Worm (Caenorhabditis elegans) whole organism, L4 larva: ENCODE data around the gene F10C2.7.

Source experiments
- D1046.2 ChIP-seq: fragments of 200-800 bp; sonication (Bioruptor generic); IDR thresholded peaks from 2 replicates; pipeline ENCODE4 v1.3.6; 2022; ENCODE audit warnings: missing genetic modification characterization, missing compliant biosample characterization
- F37D6.2 ChIP-seq: sonication (generic microtip); optimal IDR thresholded peaks from 2 replicates; lab custom pipeline; 2016; ENCODE audit warnings: mild to moderate bottlenecking, missing genetic modification characterization, missing compliant biosample characterization
- T20F7.1 ChIP-seq: fragments of 200-800 bp; sonication (Bioruptor generic); optimal IDR thresholded peaks from 2 replicates; lab custom pipeline; 2018; ENCODE audit warnings: mild to moderate bottlenecking, missing genetic modification characterization, missing compliant biosample characterization
- T26A8.4 ChIP-seq: fragments of 200-800 bp; sonication (Bioruptor generic); IDR thresholded peaks from 2 replicates; pipeline ENCODE4 v1.3.6; 2022; ENCODE audit warnings: missing genetic modification characterization, missing compliant biosample characterization
- Y75B8A.6 ChIP-seq: fragments of 200-800 bp; sonication (Bioruptor generic); IDR thresholded peaks from 2 replicates; pipeline ENCODE4 v1.3.6; 2022; ENCODE audit warnings: missing genetic modification reagents, missing genetic modification characterization, missing compliant biosample characterization
- ZK337.2 ChIP-seq: fragments of 200-800 bp; sonication (Bioruptor generic); IDR thresholded peaks from 2 replicates; pipeline ENCODE4 v1.3.6; 2022; ENCODE audit warnings: missing genetic modification reagents, missing genetic modification characterization, missing compliant biosample characterization
- aha-1 ChIP-seq: fragments of 150-350 bp; peaks from one replicate; lab custom pipeline; 2014; ENCODE audit warnings: missing biosample characterization, missing genetic modification characterization
- attf-4 ChIP-seq: sonication (generic microtip); optimal IDR thresholded peaks from 3 replicates; lab custom pipeline; 2017; ENCODE audit warnings: missing biosample characterization, missing genetic modification characterization
- ceh-28 ChIP-seq: fragments of 150-350 bp; optimal IDR thresholded peaks from 2 replicates; lab custom pipeline; 2014; ENCODE audit warnings: missing biosample characterization, missing genetic modification reagents, missing genetic modification characterization
- ceh-32 ChIP-seq: sonication (generic microtip); optimal IDR thresholded peaks from 2 replicates; lab custom pipeline; 2016; ENCODE audit warnings: mild to moderate bottlenecking, missing genetic modification characterization, missing compliant biosample characterization; ENCODE audit not compliant: poor library complexity
- daf-12 ChIP-seq: fragments of 150-350 bp; optimal IDR thresholded peaks from 2 replicates; lab custom pipeline; 2014; ENCODE audit warnings: missing biosample characterization, missing genetic modification reagents, missing genetic modification characterization
- daf-16 ChIP-seq, 3 experiments: sonication (generic microtip); optimal IDR thresholded peaks; 2 replicates each; lab custom pipeline; 2016 to 2017; ENCODE audit warnings: missing genetic modification characterization in 3 of 3, missing genetic modification reagents in 3 of 3, mild to moderate bottlenecking in 2 of 3, missing compliant biosample characterization in 2 of 3, missing biosample characterization in 1 of 3, moderate library complexity in 1 of 3
- daf-19 ChIP-seq: fragments of 200-800 bp; sonication (Bioruptor generic); conservative IDR thresholded peaks from 2 replicates; pipeline ENCODE4 v1.3.6; 2022; ENCODE audit warnings: missing genetic modification characterization, missing compliant biosample characterization
- dpl-1 ChIP-seq: fragments of 150-350 bp; optimal IDR thresholded peaks from 2 replicates; lab custom pipeline; 2014; ENCODE audit warnings: missing biosample characterization, missing genetic modification reagents, missing genetic modification characterization
- dve-1 ChIP-seq: sonication (generic microtip); optimal IDR thresholded peaks from 2 replicates; lab custom pipeline; 2017; ENCODE audit warnings: antibody characterized with exemption, mild to moderate bottlenecking, missing genetic modification characterization, missing compliant biosample characterization; ENCODE audit not compliant: insufficient read depth
- egl-43 ChIP-seq: fragments of 200-800 bp; sonication (Bioruptor generic); IDR thresholded peaks from 2 replicates; pipeline ENCODE4 v1.3.6; 2022; ENCODE audit warnings: missing genetic modification reagents, missing genetic modification characterization, missing compliant biosample characterization
- fkh-10 ChIP-seq: fragments of 150-350 bp; optimal IDR thresholded peaks from 2 replicates; lab custom pipeline; 2014; ENCODE audit warnings: missing biosample characterization, missing genetic modification reagents, missing genetic modification characterization
- hlh-11 ChIP-seq: fragments of 200-800 bp; sonication (Bioruptor generic); optimal IDR thresholded peaks from 2 replicates; lab custom pipeline; 2018; ENCODE audit warnings: mild to moderate bottlenecking, missing genetic modification characterization, missing compliant biosample characterization
- lim-7 ChIP-seq: fragments of 200-800 bp; sonication (Bioruptor generic); IDR thresholded peaks from 2 replicates; pipeline ENCODE4 v1.3.6; 2022; ENCODE audit warnings: missing genetic modification characterization, missing compliant biosample characterization
- lin-29 ChIP-seq: fragments of 200-800 bp; sonication (Bioruptor generic); IDR thresholded peaks from 2 replicates; pipeline ENCODE4 v1.3.6; 2022; ENCODE audit warnings: missing genetic modification reagents, missing genetic modification characterization, missing compliant biosample characterization
- lin-38 ChIP-seq: fragments of 200-800 bp; sonication (Bioruptor generic); IDR thresholded peaks from 2 replicates; pipeline ENCODE4 v1.3.6; 2022; ENCODE audit warnings: missing genetic modification reagents, missing genetic modification characterization, missing compliant biosample characterization
- lin-39 ChIP-seq: fragments of 150-350 bp; optimal IDR thresholded peaks from 2 replicates; lab custom pipeline; 2014; ENCODE audit warnings: missing biosample characterization, missing genetic modification reagents, missing genetic modification characterization
- mep-1 ChIP-seq: fragments of 150-350 bp; sonication (generic microtip); optimal IDR thresholded peaks from 3 replicates; lab custom pipeline; 2014; ENCODE audit warnings: missing biosample characterization, missing genetic modification characterization
- mes-2 ChIP-seq: sonication (generic microtip); optimal IDR thresholded peaks from 2 replicates; lab custom pipeline; 2016; ENCODE audit warnings: missing genotype, mild to moderate bottlenecking, missing genetic modification characterization, missing compliant biosample characterization; ENCODE audit not compliant: poor library complexity, severe bottlenecking
- mxl-2 ChIP-seq: fragments of 200-800 bp; sonication (Bioruptor generic); conservative IDR thresholded peaks from 2 replicates; pipeline ENCODE4 v1.3.6; 2022; ENCODE audit warnings: missing genetic modification reagents, missing genetic modification characterization, missing compliant biosample characterization
- mxl-3 ChIP-seq: fragments of 200-800 bp; sonication (Bioruptor generic); optimal IDR thresholded peaks from 2 replicates; lab custom pipeline; 2018; ENCODE audit warnings: mild to moderate bottlenecking, missing genetic modification characterization, missing compliant biosample characterization
- nhr-11 ChIP-seq: fragments of 150-350 bp; optimal IDR thresholded peaks from 2 replicates; lab custom pipeline; 2014; ENCODE audit warnings: missing biosample characterization, missing genetic modification characterization
- nhr-25 ChIP-seq: sonication (generic microtip); optimal IDR thresholded peaks from 2 replicates; lab custom pipeline; 2017; ENCODE audit warnings: missing genetic modification characterization, mild to moderate bottlenecking, missing compliant biosample characterization, antibody characterized with exemption, moderate library complexity, borderline replicate concordance; ENCODE audit not compliant: insufficient read depth
- nhr-28 ChIP-seq: fragments of 150-350 bp; optimal IDR thresholded peaks from 2 replicates; lab custom pipeline; 2014; ENCODE audit warnings: missing biosample characterization, missing genetic modification characterization
- nhr-6 ChIP-seq: fragments of 150-350 bp; optimal IDR thresholded peaks from 2 replicates; lab custom pipeline; 2014; ENCODE audit warnings: missing biosample characterization, missing genetic modification characterization
- pha-4 ChIP-seq, 2 experiments: fragments of 150-350 bp in 1 of 2; fragments of 200-800 bp in 1 of 2; sonication (Bioruptor generic) in 1 of 2; IDR thresholded peaks in 1 of 2; optimal IDR thresholded peaks in 1 of 2; 2 replicates each; pipeline versions ENCODE4 v1.3.6 to Lab custom; 2014 to 2022; ENCODE audit warnings: missing genetic modification characterization in 2 of 2, missing genetic modification reagents in 2 of 2, missing biosample characterization in 1 of 2, missing compliant biosample characterization in 1 of 2
- php-3 ChIP-seq: fragments of 200-800 bp; sonication (Bioruptor generic); IDR thresholded peaks from 2 replicates; pipeline ENCODE4 v1.3.6; 2022; ENCODE audit warnings: missing genetic modification reagents, missing genetic modification characterization, missing compliant biosample characterization
- pqm-1 ChIP-seq: sonication (generic microtip); optimal IDR thresholded peaks from 2 replicates; lab custom pipeline; 2017; ENCODE audit warnings: missing biosample characterization, missing genetic modification characterization
- rbr-2 ChIP-seq: sonication (generic microtip); optimal IDR thresholded peaks from 2 replicates; lab custom pipeline; 2016; ENCODE audit warnings: missing genotype, missing genetic modification characterization, missing compliant biosample characterization
- spr-3 ChIP-seq: fragments of 200-800 bp; sonication (Bioruptor generic); optimal IDR thresholded peaks from 2 replicates; lab custom pipeline; 2018; ENCODE audit warnings: mild to moderate bottlenecking, missing genetic modification characterization, missing compliant biosample characterization
- unc-130 ChIP-seq: sonication (generic microtip); optimal IDR thresholded peaks from 2 replicates; lab custom pipeline; 2016; ENCODE audit warnings: missing genetic modification reagents, missing genetic modification characterization, missing compliant biosample characterization
- unc-62 ChIP-seq, 3 experiments: fragments of 150-350 bp in 1 of 3; sonication (generic microtip); optimal IDR thresholded peaks in 2 of 3; peaks in 1 of 3; 1 replicate in 1 of 3; 2 replicates in 2 of 3; lab custom pipeline; 2014 to 2017; ENCODE audit warnings: missing biosample characterization in 3 of 3, missing genetic modification characterization in 3 of 3, missing genetic modification reagents in 3 of 3, missing genotype in 1 of 3
- vab-7 ChIP-seq: fragments of 200-800 bp; sonication (Bioruptor generic); IDR thresholded peaks from 2 replicates; pipeline ENCODE4 v1.3.6; 2022; ENCODE audit warnings: missing genetic modification reagents, missing genetic modification characterization, missing compliant biosample characterization
- zag-1 ChIP-seq: fragments of 150-350 bp; optimal IDR thresholded peaks from 2 replicates; lab custom pipeline; 2014; ENCODE audit warnings: missing biosample characterization, missing genetic modification characterization
- zfp-2 ChIP-seq: sonication (generic microtip); optimal IDR thresholded peaks from 2 replicates; lab custom pipeline; 2016; ENCODE audit warnings: mild to moderate bottlenecking, missing genetic modification characterization, missing compliant biosample characterization
- zip-11 ChIP-seq: fragments of 200-800 bp; sonication (Bioruptor generic); IDR thresholded peaks from 2 replicates; pipeline ENCODE4 v1.3.6; 2022; ENCODE audit warnings: missing genetic modification characterization, missing compliant biosample characterization
- ztf-11 ChIP-seq: fragments of 150-350 bp; optimal IDR thresholded peaks from 2 replicates; lab custom pipeline; 2014; ENCODE audit warnings: missing biosample characterization, missing genetic modification characterization
- ztf-7 ChIP-seq: fragments of 150-350 bp; optimal IDR thresholded peaks from 2 replicates; lab custom pipeline; 2014; ENCODE audit warnings: missing biosample characterization, missing genetic modification characterization

F10C2.7 gene

DNA sequence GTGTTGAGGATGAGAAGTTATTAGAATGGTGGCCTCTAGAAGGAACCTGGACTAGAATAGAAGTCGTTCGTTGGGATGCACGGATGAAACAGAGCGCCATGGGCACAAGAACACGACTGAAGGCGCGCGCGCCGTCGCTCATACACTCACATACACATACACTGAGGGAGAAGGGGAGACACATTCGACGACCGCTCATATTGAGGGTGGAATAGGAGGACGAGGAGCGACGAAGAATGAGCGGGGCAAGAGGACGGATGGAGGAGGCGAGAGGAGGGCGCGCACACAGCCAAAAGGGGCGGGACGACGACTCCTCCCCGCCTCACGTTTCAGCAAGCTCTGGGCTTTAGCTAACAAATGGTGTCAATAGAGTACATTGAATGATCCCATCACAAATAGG, 14.9 kb upstream of the F10C2.7 start (continued):
- TF ChIP-seq ceh-28 (tag; lab: Kevin White, UChicago) = no peak
- no peak for TF ChIP-seq spr-3 (GFP tag; lab: Kevin White, UChicago)
- no peak for TF ChIP-seq dve-1 (tag; lab: Kevin White, UChicago)
- no peak for TF ChIP-seq ztf-11 (tag; lab: Kevin White, UChicago)
- TF ChIP-seq vab-7 (GFP tag; lab: Robert Waterston, UW) = no peak

DNA sequence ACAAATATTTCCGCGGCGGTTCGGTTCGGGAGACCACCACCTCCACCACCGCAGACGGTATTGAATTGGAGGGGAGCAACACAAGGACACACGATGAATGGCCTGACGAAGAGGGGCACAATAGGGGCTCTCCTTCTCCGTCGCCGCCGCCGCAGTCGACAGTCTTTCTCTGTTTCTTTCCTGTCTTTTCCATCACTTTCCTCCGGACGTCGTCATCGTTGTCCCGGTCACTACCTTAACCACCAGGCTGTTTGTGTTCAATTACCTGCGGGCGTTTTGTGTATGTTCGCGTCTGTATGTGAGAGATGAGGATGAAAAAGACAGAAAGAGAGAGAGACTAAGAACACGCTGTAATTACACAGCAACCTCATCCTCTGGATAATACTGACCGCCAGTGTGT, 13.9 kb upstream of the F10C2.7 start:
- no peak for TF ChIP-seq nhr-28 (tag; lab: Kevin White, UChicago)
- no peak for TF ChIP-seq ztf-7
- TF ChIP-seq ztf-11 (tag; lab: Kevin White, UChicago) = no peak
- TF ChIP-seq Y75B8A.6 (GFP tag; lab: Robert Waterston, UW) = no peak
- no peak for TF ChIP-seq ZK337.2 (GFP tag; lab: Robert Waterston, UW)
- no peak for TF ChIP-seq pqm-1 (tag; lab: Kevin White, UChicago)
- TF ChIP-seq lin-29 (GFP tag; lab: Robert Waterston, UW) = no peak
- TF ChIP-seq zag-1 (tag; lab: Kevin White, UChicago) = no peak
- no peak for TF ChIP-seq daf-12 (tag; lab: Kevin White, UChicago)
- peak; percentile 59 for TF ChIP-seq nhr-25 (tag; lab: Kevin White, UChicago)
- TF ChIP-seq unc-62 (GFP tag; optimal IDR thresholded peaks at IDR 0.05 in 1 of 2; lab: Kevin White, UChicago) = peak in 1 of 2 experiments; percentile 90
- no peak for TF ChIP-seq unc-62 (tag; optimal IDR thresholded peaks at IDR 0.05; lab: Kevin White, UChicago)
- no peak for TF ChIP-seq pha-4 (GFP tag; IDR thresholded peaks at IDR 0.05; lab: Robert Waterston, UW)
- peak; percentile 5 for TF ChIP-seq pha-4 (tag; optimal IDR thresholded peaks at IDR 0.05; lab: Kevin White, UChicago)
- peak; percentile 63 for TF ChIP-seq nhr-6 (tag; lab: Kevin White, UChicago)
- peak; percentile 19 for TF ChIP-seq hlh-11 (tag; lab: Kevin White, UChicago)
- no peak for TF ChIP-seq lin-39 (tag; lab: Kevin White, UChicago)
- TF ChIP-seq F37D6.2 (tag; lab: Kevin White, UChicago) = no peak
- no peak for TF ChIP-seq unc-130 (GFP tag; lab: Kevin White, UChicago)
- TF ChIP-seq, all 104 proteins: peak for 5

DNA sequence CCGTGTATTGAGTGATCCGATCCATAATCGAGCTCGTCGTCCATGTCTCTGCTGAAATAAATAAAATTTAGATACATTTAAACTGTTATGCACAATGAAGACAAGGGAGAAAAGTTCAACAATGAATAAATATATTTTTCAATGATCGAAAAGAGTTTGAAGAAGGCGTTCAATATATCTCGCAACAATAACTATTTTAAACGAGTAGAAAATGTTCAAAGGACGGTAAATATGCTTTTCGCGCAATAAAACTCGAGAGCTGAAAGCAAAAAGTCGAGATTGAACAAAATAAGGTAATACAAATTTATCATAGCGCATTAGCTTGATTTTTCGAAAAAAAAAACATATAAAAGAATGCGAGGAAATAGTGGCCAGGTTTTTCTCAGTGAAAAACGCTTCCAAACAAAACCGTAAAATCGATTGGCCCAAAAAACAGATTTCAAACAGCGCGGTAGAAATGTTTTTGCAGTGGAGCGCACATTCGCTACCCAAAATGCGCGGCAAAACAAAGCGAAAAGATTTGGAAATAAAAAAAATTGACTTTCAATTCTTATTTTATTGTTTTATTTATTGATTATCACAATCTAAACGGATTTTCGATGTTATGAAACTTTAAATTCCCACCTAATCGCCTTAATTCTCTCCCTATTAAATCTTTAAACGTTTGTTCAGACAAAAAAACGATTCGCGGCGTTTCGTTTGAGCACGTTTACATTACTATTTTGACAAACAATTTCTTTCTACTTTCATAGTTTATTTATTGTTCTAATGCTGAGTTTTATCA, 12.7 kb upstream of the F10C2.7 start, which contains the start of the genes kup-1 and F10C2.4:
TSS of gene kup-1 (minus strand) at position 51 of the 784 bp plus-strand sequence.
TSS of gene F10C2.4 (plus strand) at position 734 of the 784 bp plus-strand sequence.
- TF ChIP-seq zip-11 (GFP tag; lab: Robert Waterston, UW) = no peak
- TF ChIP-seq php-3 (GFP tag; lab: Robert Waterston, UW) = no peak
- no peak for TF ChIP-seq daf-19
- TF ChIP-seq mes-2 (tag; lab: Kevin White, UChicago) = peak; percentile 51
- TF ChIP-seq attf-4 (tag; lab: Kevin White, UChicago) = no peak
- peak; percentile 60 for TF ChIP-seq T20F7.1 (GFP tag; lab: Kevin White, UChicago)
- no peak for TF ChIP-seq mep-1 (tag; lab: Kevin White, UChicago)
- TF ChIP-seq pqm-1 (tag; lab: Kevin White, UChicago) = no peak
- TF ChIP-seq aha-1 (tag; lab: Kevin White, UChicago) = peak; percentile 78
- TF ChIP-seq fkh-10 (GFP tag; lab: Kevin White, UChicago) = no peak
- TF ChIP-seq zfp-2 = no peak
- no peak for TF ChIP-seq nhr-25 (tag; lab: Kevin White, UChicago)
- no peak for TF ChIP-seq mxl-3 (GFP tag; lab: Kevin White, UChicago)
- no peak for TF ChIP-seq ceh-32 (tag; lab: Kevin White, UChicago)
- TF ChIP-seq daf-16 (GFP tag; optimal IDR thresholded peaks at IDR 0.05; lab: Kevin White, UChicago) = no peak
- TF ChIP-seq daf-16 (tag; optimal IDR thresholded peaks at IDR 0.05; lab: Kevin White, UChicago) = peak; percentile 17
- TF ChIP-seq dpl-1 = peak; percentile 91
- no peak for TF ChIP-seq T26A8.4 (GFP tag; lab: Robert Waterston, UW)
- TF ChIP-seq lim-7 (GFP tag; lab: Robert Waterston, UW) = no peak
- no peak for TF ChIP-seq D1046.2 (GFP tag; lab: Robert Waterston, UW)
- TF ChIP-seq nhr-11 (tag; lab: Kevin White, UChicago) = peak; percentile 16
- peak; percentile 88 for TF ChIP-seq nhr-6 (tag; lab: Kevin White, UChicago)
- TF ChIP-seq spr-3 (GFP tag; lab: Kevin White, UChicago) = no peak
- TF ChIP-seq egl-43 (GFP tag; lab: Robert Waterston, UW) = no peak
- no peak for TF ChIP-seq ceh-28 (tag; lab: Kevin White, UChicago)
- TF ChIP-seq rbr-2 (tag; lab: Kevin White, UChicago) = peak; percentile 28
- TF ChIP-seq lin-38 (GFP tag; lab: Robert Waterston, UW) = peak; percentile 88
- TF ChIP-seq nhr-28 (tag; lab: Kevin White, UChicago) = peak; percentile 23
- no peak for TF ChIP-seq mxl-2
- TF ChIP-seq, all 104 proteins: peak for 10
